Fruit fly (Drosophila melanogaster): ENCODE measurements around the gene CG4313.

Gene CG4313

dm6 chrX:2094072-2094761, 52.5 kb downstream of the CG4313 start, which contains the start of gene csw (continued):
- peak; percentile 46 for TF ChIP-seq svp (GFP tag)
- TF ChIP-seq OdsH (GFP tag; optimal IDR thresholded peaks at IDR 0.05) = peak; percentile 23
- peak; percentile 93 for TF ChIP-seq dsx (GFP tag; optimal IDR thresholded peaks at IDR 0.05; ENCODE audit: poor library complexity, severe bottlenecking)
- no peak for TF ChIP-seq Blimp-1 (GFP tag; optimal IDR thresholded peaks at IDR 0.05)
- TF ChIP-seq Eip78C (GFP tag) = peak; percentile 92
- TF ChIP-seq Hr39 (GFP tag; optimal IDR thresholded peaks at IDR 0.05) = peak; percentile 37
- TF ChIP-seq CG11902 (GFP tag; optimal IDR thresholded peaks at IDR 0.05) = no peak
- TF ChIP-seq salr (GFP tag; optimal IDR thresholded peaks at IDR 0.05) = peak; percentile 50 to 82
- peak; percentile 44 for TF ChIP-seq CG8632 (GFP tag; optimal IDR thresholded peaks at IDR 0.05)
- peak; percentile 88 for TF ChIP-seq CG15336 (GFP tag; IDR thresholded peaks at IDR 0.05)
- TF ChIP-seq Gug (GFP tag; IDR thresholded peaks at IDR 0.05) = peak; percentile 54
- TF ChIP-seq vri (GFP tag; optimal IDR thresholded peaks at IDR 0.05) = no peak
- no peak for TF ChIP-seq Eip93F (GFP tag; optimal IDR thresholded peaks at IDR 0.05)
- no peak for TF ChIP-seq Hr4 (GFP tag; optimal IDR thresholded peaks at IDR 0.05)
- TF ChIP-seq Smox (GFP tag; optimal IDR thresholded peaks at IDR 0.05) = peak; percentile 40
- TF ChIP-seq Sox15 (GFP tag; optimal IDR thresholded peaks at IDR 0.05) = peak; percentile 2
- TF ChIP-seq CG6163 (GFP tag; IDR thresholded peaks at IDR 0.05) = peak; percentile 95
- TF ChIP-seq CG6792 (GFP tag; optimal IDR thresholded peaks at IDR 0.05) = peak; percentile 43
- TF ChIP-seq CG7368 (GFP tag; optimal IDR thresholded peaks at IDR 0.05) = peak; percentile 67
- TF ChIP-seq pdm3 (GFP tag; optimal IDR thresholded peaks at IDR 0.05) = peak; percentile 57
- peak; percentile 43 for TF ChIP-seq Sox14 (GFP tag; optimal IDR thresholded peaks at IDR 0.05)
- peak; percentile 63 for TF ChIP-seq Eip75B (GFP tag; optimal IDR thresholded peaks at IDR 0.05)
- peak; percentile 89 for TF ChIP-seq Ets96B (tag; optimal IDR thresholded peaks at IDR 0.05)
- TF ChIP-seq acj6 (GFP tag; optimal IDR thresholded peaks at IDR 0.05) = no peak
- TF ChIP-seq CG10631 (GFP tag; optimal IDR thresholded peaks at IDR 0.05) = no peak
- peak; percentile 28 for TF ChIP-seq achi (GFP tag; optimal IDR thresholded peaks at IDR 0.05)
- peak; percentile 92 for TF ChIP-seq CG10669 (GFP tag; optimal IDR thresholded peaks at IDR 0.05)

- no peak for TF ChIP-seq CG34406 (GFP tag; optimal IDR thresholded peaks at IDR 0.05)
- peak; percentile 10 for TF ChIP-seq Sox14 (GFP tag; optimal IDR thresholded peaks at IDR 0.05)
Observed at dm6 chrX:2096341-2096740, 54.7 kb downstream of the CG4313 start.

- no peak for TF ChIP-seq CG11294 (GFP tag; IDR thresholded peaks at IDR 0.05)
- peak; percentile 65 for TF ChIP-seq eg (GFP tag; IDR thresholded peaks at IDR 0.05)
- no peak for TF ChIP-seq CG11762 (GFP tag; optimal IDR thresholded peaks at IDR 0.05; ENCODE audit: insufficient read depth)
- TF ChIP-seq CG8632 (GFP tag; optimal IDR thresholded peaks at IDR 0.05) = no peak
- no peak for TF ChIP-seq CG11902 (GFP tag; optimal IDR thresholded peaks at IDR 0.05)
- TF ChIP-seq OdsH (GFP tag; optimal IDR thresholded peaks at IDR 0.05) = no peak
- TF ChIP-seq fd85E (GFP tag; optimal IDR thresholded peaks at IDR 0.05) = no peak
- peak; percentile 21 for TF ChIP-seq Lpt (GFP tag; optimal IDR thresholded peaks at IDR 0.05)
- no peak for TF ChIP-seq Sox14 (GFP tag; optimal IDR thresholded peaks at IDR 0.05)
- TF ChIP-seq CG10669 (GFP tag; optimal IDR thresholded peaks at IDR 0.05) = no peak
- peak; percentile 71 for TF ChIP-seq Eip78C (GFP tag)
- TF ChIP-seq Eip93F (GFP tag; optimal IDR thresholded peaks at IDR 0.05) = no peak
- TF ChIP-seq CG34406 (GFP tag; optimal IDR thresholded peaks at IDR 0.05) = no peak
- TF ChIP-seq Blimp-1 (GFP tag; optimal IDR thresholded peaks at IDR 0.05) = no peak
- no peak for TF ChIP-seq CG9139 (GFP tag; optimal IDR thresholded peaks at IDR 0.05)
- 0 out of 3 replicates have a peak, but pooled peaks have one; percentile 32 for TF ChIP-seq CG6163 (GFP tag; IDR thresholded peaks at IDR 0.05)
- TF ChIP-seq Hr38 (GFP tag; optimal IDR thresholded peaks at IDR 0.05) = no peak
- no peak for TF ChIP-seq CG10631 (GFP tag; optimal IDR thresholded peaks at IDR 0.05)
- TF ChIP-seq Smox (GFP tag; optimal IDR thresholded peaks at IDR 0.05) = no peak
- peak; percentile 40 for TF ChIP-seq Hr4 (GFP tag; optimal IDR thresholded peaks at IDR 0.05)
- peak; percentile 55 for TF ChIP-seq CG15336 (GFP tag; IDR thresholded peaks at IDR 0.05)
- no peak for TF ChIP-seq Met (GFP tag; optimal IDR thresholded peaks at IDR 0.05)
- TF ChIP-seq CG31627 (GFP tag; optimal IDR thresholded peaks at IDR 0.05) = no peak
- no peak for TF ChIP-seq CG1621 (tag; optimal IDR thresholded peaks at IDR 0.05)
- no peak for TF ChIP-seq CG4318 (GFP tag; optimal IDR thresholded peaks at IDR 0.05)
- TF ChIP-seq CG32006 (GFP tag; optimal IDR thresholded peaks at IDR 0.05) = peak; percentile 45
- no peak for TF ChIP-seq Ets21C (GFP tag; optimal IDR thresholded peaks at IDR 0.05)
- no peak for TF ChIP-seq net (GFP tag; optimal IDR thresholded peaks at IDR 0.05)
- TF ChIP-seq Eip75B (GFP tag; optimal IDR thresholded peaks at IDR 0.05) = no peak
- TF ChIP-seq esn (GFP tag; optimal IDR thresholded peaks at IDR 0.05) = no peak
- no peak for TF ChIP-seq dsx (GFP tag; optimal IDR thresholded peaks at IDR 0.05; ENCODE audit: poor library complexity, severe bottlenecking)
Observed at dm6 chrX:2098267-2098666, 56.6 kb downstream of the CG4313 start.
